Worm (Caenorhabditis elegans) whole organism, L2 larva: ENCODE measurements around the gene nhr-137.

Experiments
- alr-1 ChIP-seq: fragments of 150-350 bp; optimal IDR thresholded peaks from 2 replicates; lab custom pipeline; 2014; ENCODE audit warnings: missing biosample characterization, missing genetic modification characterization
- aly-2 ChIP-seq: fragments of 150-350 bp; optimal IDR thresholded peaks from 2 replicates; lab custom pipeline; 2014; ENCODE audit warnings: missing biosample characterization, missing genetic modification characterization
- ama-1 ChIP-seq: fragments of 150-350 bp; optimal IDR thresholded peaks from 2 replicates; lab custom pipeline; 2018; ENCODE audit warnings: inconsistent platforms
- ceh-16 ChIP-seq: fragments of 150-350 bp; optimal IDR thresholded peaks from 2 replicates; lab custom pipeline; 2014; ENCODE audit warnings: missing biosample characterization, missing genetic modification characterization
- egl-27 ChIP-seq: sonication (generic microtip); optimal IDR thresholded peaks from 3 replicates; lab custom pipeline; 2017; ENCODE audit warnings: missing biosample characterization, missing genetic modification reagents, missing genetic modification characterization
- elt-1 ChIP-seq: fragments of 150-350 bp; optimal IDR thresholded peaks from 2 replicates; lab custom pipeline; 2014; ENCODE audit warnings: missing biosample characterization, missing genetic modification characterization
- nhr-10 ChIP-seq: sonication (generic microtip); optimal IDR thresholded peaks from 2 replicates; lab custom pipeline; 2017; ENCODE audit warnings: missing biosample characterization, missing genetic modification characterization
- nhr-12 ChIP-seq: fragments of 150-350 bp; optimal IDR thresholded peaks from 2 replicates; lab custom pipeline; 2014; ENCODE audit warnings: missing biosample characterization, missing genetic modification characterization
- nhr-237 ChIP-seq: fragments of 150-350 bp; optimal IDR thresholded peaks from 2 replicates; lab custom pipeline; 2014; ENCODE audit warnings: missing biosample characterization, missing genetic modification characterization
- sem-4 ChIP-seq: fragments of 150-350 bp; optimal IDR thresholded peaks from 2 replicates; lab custom pipeline; 2014; ENCODE audit warnings: missing biosample characterization, missing genetic modification reagents, missing genetic modification characterization
- snpc-4 ChIP-seq: fragments of 150-350 bp; optimal IDR thresholded peaks from 2 replicates; lab custom pipeline; 2014; ENCODE audit warnings: missing biosample characterization, missing genetic modification characterization
- unc-55 ChIP-seq: fragments of 150-350 bp; sonication (generic microtip); optimal IDR thresholded peaks from 3 replicates; lab custom pipeline; 2014; ENCODE audit warnings: missing biosample characterization, missing genetic modification reagents, missing genetic modification characterization
- zag-1 ChIP-seq: fragments of 150-350 bp; optimal IDR thresholded peaks from 2 replicates; lab custom pipeline; 2014; ENCODE audit warnings: missing biosample characterization, missing genetic modification characterization

- no peak for TF ChIP-seq zag-1
- TF ChIP-seq sem-4 (tag; lab: Kevin White, UChicago), result no peak
- TF ChIP-seq alr-1 (tag; lab: Kevin White, UChicago), result no peak
- no peak for TF ChIP-seq aly-2 (tag; lab: Kevin White, UChicago)
- TF ChIP-seq ceh-16 (tag; lab: Kevin White, UChicago), result no peak
- no peak for TF ChIP-seq nhr-12 (tag; lab: Kevin White, UChicago)
- TF ChIP-seq elt-1 (tag; lab: Kevin White, UChicago), result no peak
- no peak for TF ChIP-seq nhr-237 (tag; lab: Kevin White, UChicago)
- no peak for TF ChIP-seq snpc-4 (tag; lab: Kevin White, UChicago)
- no peak for TF ChIP-seq unc-55 (GFP tag; lab: Kevin White, UChicago)
- TF ChIP-seq ama-1, result no peak
- no peak for TF ChIP-seq egl-27 (tag; lab: Kevin White, UChicago)
- TF ChIP-seq nhr-10 (tag; lab: Kevin White, UChicago), result no peak
These were observed 14.7 kb downstream of the nhr-137 start for ce11 chrX:6654139-6654538.
